Fruit fly (Drosophila melanogaster) whole organism, wandering third instar larva: ENCODE results near the gene CG15239.

Experiments used
- br ChIP-seq: fragments of 200-800 bp; sonication (Bioruptor generic); optimal IDR thresholded peaks from 2 replicates; lab custom pipeline; 2016; ENCODE audit warnings: missing biosample characterization, missing genetic modification characterization
- brk ChIP-seq: fragments of 200-800 bp; sonication (Bioruptor generic); optimal IDR thresholded peaks from 2 replicates; lab custom pipeline; 2016; ENCODE audit warnings: missing biosample characterization, mild to moderate bottlenecking, missing genetic modification characterization
- psq ChIP-seq: fragments of 200-800 bp; sonication (Bioruptor generic); optimal IDR thresholded peaks from 3 replicates; lab custom pipeline; 2017; ENCODE audit warnings: missing biosample characterization, mild to moderate bottlenecking, missing genetic modification characterization, moderate library complexity
- sv ChIP-seq: fragments of 200-800 bp; sonication (Bioruptor generic); optimal IDR thresholded peaks from 3 replicates; lab custom pipeline; 2016; ENCODE audit warnings: missing biosample characterization, missing genetic modification characterization
- usp ChIP-seq: fragments of >200 bp; optimal IDR thresholded peaks from 2 replicates; lab custom pipeline; 2017; ENCODE audit warnings: missing biosample characterization, missing genetic modification characterization

dm6 chrX:3936174-3936573, 52.2 kb downstream of the CG15239 start, which contains the start of the genes CG2938 and Glos:
- TF ChIP-seq usp (GFP tag; lab: Kevin White, UChicago) (no peak), br (GFP tag; lab: Kevin White, UChicago) (no peak), psq (GFP tag; lab: Kevin White, UChicago) (peak; percentile 64), sv (GFP tag; lab: Kevin White, UChicago) (no peak), brk (GFP tag; lab: Kevin White, UChicago) (no peak)
